Worm (Caenorhabditis elegans): ENCODE data around the gene M106.2.

ce11 chrII:10885250-10885649, 35.4 kb upstream of the M106.2 start:
- TF ChIP-seq ama-1 (optimal IDR thresholded peaks at IDR 0.05) = no peak
- TF ChIP-seq nhr-11 (tag; optimal IDR thresholded peaks at IDR 0.05) = no peak
- TF ChIP-seq C08G9.2 (tag; optimal IDR thresholded peaks at IDR 0.05) = no peak
- TF ChIP-seq ceh-34 (tag; optimal IDR thresholded peaks at IDR 0.05) = no peak
- no peak for TF ChIP-seq Y22D7AL.16 (tag; optimal IDR thresholded peaks at IDR 0.05)
- no peak for TF ChIP-seq elt-2 (tag; optimal IDR thresholded peaks at IDR 0.05)
- no peak for TF ChIP-seq ceh-9 (tag; optimal IDR thresholded peaks at IDR 0.05)
- TF ChIP-seq nfya-1 (tag; optimal IDR thresholded peaks at IDR 0.05) = no peak
- TF ChIP-seq sdc-2 (tag; optimal IDR thresholded peaks at IDR 0.05) = no peak
